Fruit fly (Drosophila melanogaster) whole organism, embryonic: ENCODE measurements around the gene CG13252.

ENCODE experiments used
- Asciz ChIP-seq: fragments of 200-800 bp; sonication (Bioruptor generic); optimal IDR thresholded peaks from 2 replicates; lab custom pipeline; 2017; ENCODE audit warnings: missing biosample characterization, mild to moderate bottlenecking, missing genetic modification characterization, missing genetic modification reagents
- CG10209 ChIP-seq: fragments of 200-800 bp; sonication (Bioruptor generic); optimal IDR thresholded peaks from 3 replicates; lab custom pipeline; 2017; ENCODE audit warnings: missing biosample characterization, mild to moderate bottlenecking, missing genetic modification characterization, missing genetic modification reagents
- CG10267 ChIP-seq: fragments of 200-800 bp; sonication (Bioruptor generic); optimal IDR thresholded peaks from 2 replicates; lab custom pipeline; 2018; ENCODE audit warnings: missing biosample characterization, mild to moderate bottlenecking, missing genetic modification characterization, moderate library complexity
- CG11695 ChIP-seq: fragments of 200-800 bp; sonication (Bioruptor generic); IDR thresholded peaks from 3 replicates; pipeline ENCODE4 v1.3.6; 2022; ENCODE audit warnings: missing biosample characterization, missing genetic modification characterization
- CG14441 ChIP-seq: fragments of 200-800 bp; sonication (Bioruptor generic); IDR thresholded peaks from 2 replicates; pipeline ENCODE4 v1.3.6; 2022; ENCODE audit warnings: missing biosample characterization, missing genetic modification characterization
- CG14965 ChIP-seq: fragments of 200-800 bp; sonication (Bioruptor generic); optimal IDR thresholded peaks from 2 replicates; lab custom pipeline; 2016; ENCODE audit warnings: missing biosample characterization, missing genetic modification characterization, borderline replicate concordance
- CG1647 ChIP-seq: fragments of 200-800 bp; sonication (Bioruptor generic); optimal IDR thresholded peaks from 3 replicates; lab custom pipeline; 2016; ENCODE audit warnings: missing biosample characterization, missing genetic modification characterization
- CG16815 ChIP-seq: fragments of 200-800 bp; sonication (Bioruptor generic); optimal IDR thresholded peaks from 3 replicates; lab custom pipeline; 2017; ENCODE audit warnings: missing biosample characterization, mild to moderate bottlenecking, missing genetic modification characterization
- CG17361 ChIP-seq: fragments of 200-800 bp; sonication (Bioruptor generic); IDR thresholded peaks from 3 replicates; pipeline ENCODE4 v1.3.6; 2022; ENCODE audit warnings: missing biosample characterization, missing genetic modification characterization
- CG17568 ChIP-seq: fragments of 200-800 bp; sonication (Bioruptor generic); optimal IDR thresholded peaks from 2 replicates; lab custom pipeline; 2018; ENCODE audit warnings: missing biosample characterization, mild to moderate bottlenecking, missing genetic modification characterization, moderate library complexity
- CG2875 ChIP-seq: fragments of 200-800 bp; sonication (Bioruptor generic); optimal IDR thresholded peaks from 2 replicates; lab custom pipeline; 2017; ENCODE audit warnings: missing biosample characterization, mild to moderate bottlenecking, missing genetic modification characterization, missing genetic modification reagents
- CG3995 ChIP-seq: fragments of 200-800 bp; sonication (Bioruptor generic); optimal IDR thresholded peaks from 3 replicates; lab custom pipeline; 2016; ENCODE audit warnings: missing biosample characterization, missing genetic modification characterization
- CG4424 ChIP-seq: fragments of 200-800 bp; sonication (Bioruptor generic); optimal IDR thresholded peaks from 3 replicates; lab custom pipeline; 2016; ENCODE audit warnings: missing biosample characterization, missing genetic modification characterization
- CG6175 ChIP-seq: fragments of 200-800 bp; sonication (Bioruptor generic); IDR thresholded peaks from 3 replicates; pipeline ENCODE4 v1.3.6; 2022; ENCODE audit warnings: missing biosample characterization, missing genetic modification characterization
- CG7556 ChIP-seq: fragments of 200-800 bp; sonication (Bioruptor generic); optimal IDR thresholded peaks from 2 replicates; lab custom pipeline; 2017; ENCODE audit warnings: missing biosample characterization, mild to moderate bottlenecking, missing genetic modification characterization
- CG8290 ChIP-seq, 3 experiments: fragments of 200-800 bp; sonication (Bioruptor generic); optimal IDR thresholded peaks; 2 replicates each; lab custom pipeline; 2016 to 2019; ENCODE audit warnings: missing biosample characterization in 3 of 3, missing genetic modification characterization in 3 of 3, mild to moderate bottlenecking in 2 of 3, moderate library complexity in 1 of 3
- CG9215 ChIP-seq: fragments of 200-800 bp; sonication (Bioruptor generic); IDR thresholded peaks from 2 replicates; pipeline ENCODE4 v1.3.6; 2022; ENCODE audit warnings: missing biosample characterization, missing genetic modification characterization
- Dref ChIP-seq: fragments of 200-800 bp; sonication (Bioruptor generic); IDR thresholded peaks from 2 replicates; pipeline ENCODE4 v1.3.6; 2022; ENCODE audit warnings: missing biosample characterization, missing genetic modification characterization
- Ets97D ChIP-seq: fragments of 200-800 bp; sonication (Bioruptor generic); optimal IDR thresholded peaks from 3 replicates; lab custom pipeline; 2016; ENCODE audit warnings: missing biosample characterization, missing genetic modification characterization
- Gsc ChIP-seq: fragments of 200-800 bp; sonication (Bioruptor generic); IDR thresholded peaks from 2 replicates; pipeline ENCODE4 v1.3.6; 2022; ENCODE audit warnings: missing biosample characterization, missing genetic modification characterization
- Hey ChIP-seq: fragments of 200-800 bp; sonication (Bioruptor generic); optimal IDR thresholded peaks from 3 replicates; lab custom pipeline; 2018; ENCODE audit warnings: missing biosample characterization, mild to moderate bottlenecking, missing genetic modification characterization
- Hmr ChIP-seq: fragments of 200-800 bp; sonication (Bioruptor generic); optimal IDR thresholded peaks from 3 replicates; lab custom pipeline; 2017; ENCODE audit warnings: mild to moderate bottlenecking, missing biosample characterization, missing genetic modification reagents, missing genetic modification characterization
- Hsf ChIP-seq: fragments of 200-800 bp; sonication (Bioruptor generic); optimal IDR thresholded peaks from 3 replicates; lab custom pipeline; 2016; ENCODE audit warnings: missing biosample characterization, missing genetic modification characterization
- Oli ChIP-seq: fragments of 200-800 bp; sonication (Bioruptor generic); optimal IDR thresholded peaks from 2 replicates; lab custom pipeline; 2018; ENCODE audit warnings: missing biosample characterization, mild to moderate bottlenecking, missing genetic modification characterization, moderate library complexity
- Ptx1 ChIP-seq: fragments of 200-800 bp; sonication (Bioruptor generic); IDR thresholded peaks from 2 replicates; pipeline ENCODE4 v1.3.6; 2022; ENCODE audit warnings: missing biosample characterization, missing genetic modification characterization
- Ravus ChIP-seq: fragments of 200-800 bp; sonication (Bioruptor generic); IDR thresholded peaks from 2 replicates; pipeline ENCODE4 v1.3.6; 2022; ENCODE audit warnings: missing biosample characterization, missing genetic modification characterization
- Six4 ChIP-seq: fragments of 200-800 bp; sonication (Bioruptor generic); optimal IDR thresholded peaks from 2 replicates; lab custom pipeline; 2016; ENCODE audit warnings: missing biosample characterization, missing genetic modification characterization
- Sry-β ChIP-seq: fragments of 200-800 bp; sonication (Bioruptor generic); optimal IDR thresholded peaks from 2 replicates; lab custom pipeline; 2018; ENCODE audit warnings: missing biosample characterization, mild to moderate bottlenecking, missing genetic modification characterization, moderate library complexity
- ase ChIP-seq: fragments of 200-800 bp; sonication (Bioruptor generic); IDR thresholded peaks from 3 replicates; pipeline ENCODE4 v1.3.6; 2022; ENCODE audit warnings: missing biosample characterization, missing genetic modification characterization
- chinmo ChIP-seq: fragments of 200-800 bp; sonication (Bioruptor generic); IDR thresholded peaks from 4 replicates; pipeline ENCODE4 v1.3.6; 2022; ENCODE audit warnings: missing biosample characterization, missing genetic modification characterization; ENCODE audit not compliant: partially characterized antibody
- chm ChIP-seq: fragments of 200-800 bp; sonication (Bioruptor generic); IDR thresholded peaks from 2 replicates; pipeline ENCODE4 v1.3.6; 2022; ENCODE audit warnings: missing biosample characterization, missing genetic modification characterization
- fd96Cb ChIP-seq: fragments of 200-800 bp; sonication (Bioruptor generic); optimal IDR thresholded peaks from 2 replicates; lab custom pipeline; 2018; ENCODE audit warnings: missing biosample characterization, mild to moderate bottlenecking, missing genetic modification characterization, moderate library complexity
- ftz-f1 ChIP-seq: fragments of 200-800 bp; sonication (Bioruptor generic); optimal IDR thresholded peaks from 2 replicates; lab custom pipeline; 2016; ENCODE audit warnings: missing biosample characterization, missing genetic modification characterization
- inv ChIP-seq: fragments of 200-800 bp; sonication (Bioruptor generic); IDR thresholded peaks from 2 replicates; pipeline ENCODE4 v1.3.6; 2022; ENCODE audit warnings: missing biosample characterization, missing genetic modification characterization; ENCODE audit not compliant: partially characterized antibody
- ken ChIP-seq: fragments of 200-800 bp; sonication (Bioruptor generic); IDR thresholded peaks from 3 replicates; pipeline ENCODE4 v1.3.6; 2022; ENCODE audit warnings: missing biosample characterization, missing genetic modification characterization
- luna ChIP-seq: fragments of 200-800 bp; sonication (Bioruptor generic); optimal IDR thresholded peaks from 2 replicates; lab custom pipeline; 2016; ENCODE audit warnings: missing biosample characterization, missing genetic modification characterization
- maf-S ChIP-seq: fragments of 200-800 bp; sonication (Bioruptor generic); optimal IDR thresholded peaks from 2 replicates; lab custom pipeline; 2016; ENCODE audit warnings: missing biosample characterization, missing genetic modification characterization
- pb ChIP-seq: fragments of 200-800 bp; sonication (Bioruptor generic); optimal IDR thresholded peaks from 3 replicates; lab custom pipeline; 2016; ENCODE audit warnings: missing biosample characterization, missing genetic modification characterization
- pum ChIP-seq: fragments of 200-800 bp; sonication (Bioruptor generic); optimal IDR thresholded peaks from 2 replicates; lab custom pipeline; 2016; ENCODE audit warnings: missing biosample characterization, missing genetic modification characterization
- pzg ChIP-seq: fragments of 200-800 bp; sonication (Bioruptor generic); optimal IDR thresholded peaks from 3 replicates; lab custom pipeline; 2018; ENCODE audit warnings: missing biosample characterization, mild to moderate bottlenecking, missing genetic modification characterization, moderate library complexity
- rib ChIP-seq: fragments of 200-800 bp; sonication (Bioruptor generic); IDR thresholded peaks from 2 replicates; pipeline ENCODE4 v1.3.6; 2022; ENCODE audit warnings: missing biosample characterization, missing genetic modification characterization
- schlank ChIP-seq: fragments of 200-800 bp; sonication (Bioruptor generic); optimal IDR thresholded peaks from 2 replicates; lab custom pipeline; 2018; ENCODE audit warnings: missing biosample characterization, mild to moderate bottlenecking, missing genetic modification characterization
- sna ChIP-seq: fragments of 200-800 bp; sonication (Bioruptor generic); IDR thresholded peaks from 2 replicates; pipeline ENCODE4 v1.3.6; 2022; ENCODE audit warnings: missing biosample characterization, missing genetic modification characterization; ENCODE audit not compliant: partially characterized antibody
- sqz ChIP-seq: fragments of 200-800 bp; sonication (Bioruptor generic); optimal IDR thresholded peaks from 3 replicates; lab custom pipeline; 2018; ENCODE audit warnings: missing biosample characterization, mild to moderate bottlenecking, missing genetic modification characterization
- tgo ChIP-seq: fragments of 200-800 bp; sonication (Bioruptor generic); IDR thresholded peaks from 3 replicates; pipeline ENCODE4 v1.3.6; 2022; ENCODE audit warnings: missing biosample characterization, missing genetic modification characterization
- trem ChIP-seq: fragments of 200-800 bp; optimal IDR thresholded peaks from 3 replicates; lab custom pipeline; 2019; ENCODE audit warnings: missing biosample characterization, mild to moderate bottlenecking, missing genetic modification characterization, moderate library complexity
- twi ChIP-seq: fragments of 200-800 bp; optimal IDR thresholded peaks from 2 replicates; lab custom pipeline; 2019; ENCODE audit warnings: missing biosample characterization, mild to moderate bottlenecking, missing genetic modification characterization, moderate library complexity
- vnd ChIP-seq: fragments of 200-800 bp; sonication (Bioruptor generic); IDR thresholded peaks from 3 replicates; pipeline ENCODE4 v1.3.6; 2022; ENCODE audit warnings: missing biosample characterization, missing genetic modification characterization; ENCODE audit not compliant: partially characterized antibody
- zfh1 ChIP-seq: fragments of 200-800 bp; sonication (Bioruptor generic); IDR thresholded peaks from 3 replicates; pipeline ENCODE4 v1.3.6; 2022; ENCODE audit warnings: missing biosample characterization, missing genetic modification characterization

CG13252 gene

dm6 chr3L:20733530-20734257 lies 3.3 kb downstream of the CG13252 start (continued):
- TF ChIP-seq ase (no peak), rib (GFP tag; lab: Robert Waterston, UW) (0 out of 2 replicates have a peak, but pooled peaks have one; percentile 24), maf-S (GFP tag; lab: Kevin White, UChicago) (no peak), CG10267 (tag; lab: Kevin White, UChicago) (no peak), CG8290 (GFP tag; optimal IDR thresholded peaks at IDR 0.05; lab: Kevin White, UChicago) (no peak), CG8290 (tag; optimal IDR thresholded peaks at IDR 0.05; lab: Kevin White, UChicago) (peak in 1 of 2 experiments; percentile 17), chinmo (peak; percentile 79; the same call in 1 of the 4 replicates), ken (no peak), sqz (GFP tag; lab: Kevin White, UChicago) (no peak), luna (no peak), Dref (no peak), schlank (tag; lab: Kevin White, UChicago) (no peak), CG10209 (GFP tag; lab: Kevin White, UChicago) (no peak), inv (no peak), fd96Cb (tag; lab: Kevin White, UChicago) (no peak), zfh1 (no peak), Sry-β (GFP tag; lab: Kevin White, UChicago) (no peak), CG3995 (GFP tag; lab: Kevin White, UChicago) (no peak), sna (no peak), CG11695 (no peak), CG6175 (peak; percentile 29; the same call in 1 of the 3 replicates), vnd (GFP tag; lab: Robert Waterston, UW) (no peak), trem (tag; lab: Kevin White, UChicago) (no peak), twi (no peak), tgo (no peak), CG1647 (GFP tag; lab: Kevin White, UChicago) (no peak), Ravus (GFP tag; lab: Robert Waterston, UW) (no peak), CG4424 (no peak), pum (no peak), Hsf (no peak), Gsc (GFP tag; lab: Robert Waterston, UW) (no peak), chm (GFP tag; lab: Robert Waterston, UW) (0 out of 2 replicates have a peak, but pooled peaks have one; percentile 47), CG16815 (GFP tag; lab: Kevin White, UChicago) (no peak), Six4 (GFP tag; lab: Kevin White, UChicago) (no peak), CG7556 (GFP tag; lab: Kevin White, UChicago) (no peak), CG17568 (GFP tag; lab: Kevin White, UChicago) (no peak), CG17361 (GFP tag; lab: Robert Waterston, UW) (no peak), ftz-f1 (GFP tag; lab: Kevin White, UChicago) (no peak), pb (no peak), Oli (tag; lab: Kevin White, UChicago) (no peak), Asciz (GFP tag; lab: Kevin White, UChicago) (no peak), Ets97D (no peak), CG2875 (GFP tag; lab: Kevin White, UChicago) (no peak), Hey (tag; lab: Kevin White, UChicago) (no peak), CG14441 (GFP tag; lab: Robert Waterston, UW) (no peak), CG9215 (GFP tag; lab: Robert Waterston, UW) (0 out of 2 replicates have a peak, but pooled peaks have one; percentile 16), CG14965 (GFP tag; lab: Kevin White, UChicago) (no peak), Hmr (GFP tag; lab: Kevin White, UChicago) (no peak), pzg (no peak), Ptx1 (GFP tag; lab: Robert Waterston, UW) (no peak)
